Fruit fly (Drosophila melanogaster) whole organism, pupa: ENCODE measurements around the gene tara.

ENCODE experiments used
- CG10348 ChIP-seq: fragments of 200-800 bp; sonication (Bioruptor generic); IDR thresholded peaks from 2 replicates; pipeline ENCODE4 v1.3.6; 2022; ENCODE audit warnings: missing biosample characterization, missing genetic modification characterization
- CG12605 ChIP-seq: fragments of 200-800 bp; sonication (Bioruptor generic); IDR thresholded peaks from 2 replicates; pipeline ENCODE4 v1.3.6; 2022; ENCODE audit warnings: missing biosample characterization, missing genetic modification characterization
- CG13204 ChIP-seq: fragments of 200-800 bp; sonication (Bioruptor generic); optimal IDR thresholded peaks from 2 replicates; lab custom pipeline; 2018; ENCODE audit warnings: missing biosample characterization, mild to moderate bottlenecking, missing genetic modification characterization, moderate library complexity
- CG14655 ChIP-seq: fragments of 200-800 bp; sonication (Bioruptor generic); optimal IDR thresholded peaks from 3 replicates; lab custom pipeline; 2017; ENCODE audit warnings: mild to moderate bottlenecking, missing biosample characterization, missing genetic modification reagents, missing genetic modification characterization
- CG15710 ChIP-seq: fragments of 200-800 bp; sonication (Bioruptor generic); optimal IDR thresholded peaks from 2 replicates; lab custom pipeline; 2018; ENCODE audit warnings: missing biosample characterization, mild to moderate bottlenecking, missing genetic modification characterization, moderate library complexity
- CG17806 ChIP-seq: fragments of 200-800 bp; sonication (Bioruptor generic); optimal IDR thresholded peaks from 2 replicates; lab custom pipeline; 2018; ENCODE audit warnings: missing biosample characterization, mild to moderate bottlenecking, missing genetic modification characterization, moderate library complexity
- CG32121 ChIP-seq: fragments of 200-800 bp; sonication (Bioruptor generic); IDR thresholded peaks from 2 replicates; pipeline ENCODE4 v1.3.6; 2022; ENCODE audit warnings: missing biosample characterization, missing genetic modification characterization
- CG34367 ChIP-seq: fragments of 200-800 bp; sonication (Bioruptor generic); optimal IDR thresholded peaks from 2 replicates; lab custom pipeline; 2018; ENCODE audit warnings: missing biosample characterization, mild to moderate bottlenecking, missing genetic modification characterization
- CG4496 ChIP-seq: fragments of 200-800 bp; sonication (Bioruptor generic); IDR thresholded peaks from 3 replicates; pipeline ENCODE4 v1.3.6; 2022; ENCODE audit warnings: missing biosample characterization, missing genetic modification characterization
- CG8159 ChIP-seq: fragments of 200-800 bp; sonication (Bioruptor generic); optimal IDR thresholded peaks from 3 replicates; lab custom pipeline; 2018; ENCODE audit warnings: missing biosample characterization, mild to moderate bottlenecking, missing genetic modification characterization, moderate library complexity
- CG8301 ChIP-seq: fragments of 200-800 bp; sonication (Bioruptor generic); optimal IDR thresholded peaks from 2 replicates; lab custom pipeline; 2018; ENCODE audit warnings: missing biosample characterization, mild to moderate bottlenecking, missing genetic modification characterization
- CG9948 ChIP-seq: fragments of 200-800 bp; sonication (Bioruptor generic); optimal IDR thresholded peaks from 2 replicates; lab custom pipeline; 2018; ENCODE audit warnings: missing biosample characterization, mild to moderate bottlenecking, missing genetic modification characterization, moderate library complexity
- D1 ChIP-seq: fragments of 200-800 bp; sonication (Bioruptor generic); optimal IDR thresholded peaks from 2 replicates; lab custom pipeline; 2018; ENCODE audit warnings: missing biosample characterization, mild to moderate bottlenecking, missing genetic modification characterization, moderate library complexity
- EcR ChIP-seq: fragments of 200-800 bp; sonication (Bioruptor generic); optimal IDR thresholded peaks from 3 replicates; lab custom pipeline; 2019; ENCODE audit warnings: missing biosample characterization, missing genetic modification characterization, mild to moderate bottlenecking, moderate library complexity, missing genetic modification reagents
- Ets98B ChIP-seq: fragments of 200-800 bp; sonication (Bioruptor generic); IDR thresholded peaks from 2 replicates; pipeline ENCODE4 v1.3.6; 2022; ENCODE audit warnings: missing biosample characterization, missing genetic modification characterization
- Pif1A ChIP-seq: fragments of 200-800 bp; sonication (Bioruptor generic); optimal IDR thresholded peaks from 3 replicates; lab custom pipeline; 2016; ENCODE audit warnings: missing biosample characterization, missing genetic modification characterization
- Snoo ChIP-seq: fragments of 200-800 bp; sonication (Bioruptor generic); optimal IDR thresholded peaks from 3 replicates; lab custom pipeline; 2017; ENCODE audit warnings: missing biosample characterization, mild to moderate bottlenecking, missing genetic modification characterization, inconsistent platforms
- fd96Ca ChIP-seq: fragments of 200-800 bp; sonication (Bioruptor generic); IDR thresholded peaks from 3 replicates; pipeline ENCODE4 v1.3.6; 2022; ENCODE audit warnings: missing biosample characterization, missing genetic modification characterization
- gl ChIP-seq: fragments of 200-800 bp; sonication (Bioruptor generic); optimal IDR thresholded peaks from 2 replicates; lab custom pipeline; 2018; ENCODE audit warnings: missing biosample characterization, mild to moderate bottlenecking, missing genetic modification characterization
- rn ChIP-seq: fragments of 200-800 bp; sonication (Bioruptor generic); IDR thresholded peaks from 2 replicates; pipeline ENCODE4 v1.3.6; 2022; ENCODE audit warnings: missing biosample characterization, missing genetic modification characterization

tara gene

DNA sequence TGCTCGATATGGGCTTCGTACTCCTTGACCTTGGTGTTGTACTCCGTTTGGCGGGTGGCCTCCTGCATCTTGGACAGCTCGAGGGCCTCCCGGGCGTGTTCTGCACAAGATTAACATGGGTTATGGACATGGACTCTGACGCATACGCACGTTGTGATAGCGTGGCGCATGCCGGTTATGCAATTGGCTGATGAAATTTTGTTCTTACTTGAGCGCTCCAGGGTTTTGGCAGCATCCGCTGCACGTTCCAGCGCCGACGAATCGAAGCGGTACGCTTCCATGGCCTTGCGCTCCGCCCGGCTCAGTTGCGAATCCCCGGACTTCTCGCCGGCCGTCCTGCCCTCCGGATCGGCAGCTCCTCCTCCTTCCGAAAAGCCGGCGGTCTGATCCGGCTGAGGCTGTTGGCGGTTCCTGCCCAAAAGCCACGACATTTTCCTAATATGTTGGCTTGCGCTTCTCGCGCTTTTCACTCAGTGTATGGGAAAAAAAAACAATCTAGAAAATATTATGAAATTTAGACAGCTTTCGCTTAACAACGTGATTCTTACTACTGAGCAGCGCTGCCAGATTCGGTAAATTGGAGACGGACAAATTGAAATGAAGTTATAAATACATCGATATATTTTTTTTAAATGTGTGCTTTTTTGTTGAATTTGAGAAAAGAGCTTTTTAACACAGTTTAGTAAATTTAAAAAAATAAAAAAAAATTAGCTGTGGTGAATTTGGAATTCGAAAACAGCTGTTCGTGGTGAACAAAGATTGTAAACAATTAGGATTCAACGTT, 38.3 kb downstream of the tara start, which contains the start of the genes bor and asun:
Gene bor, minus strand, starts transcription at position 594 of the 784 bp plus-strand sequence.
Gene asun, plus strand, starts transcription at position 750 of the 784 bp plus-strand sequence.
- TF ChIP-seq EcR (GFP tag; lab: Kevin White, UChicago) = no peak
- peak; percentile 12; the same call in 1 of the 2 replicates for TF ChIP-seq CG12605 (GFP tag; lab: Robert Waterston, UW)
- peak; percentile 29; the same call in 1 of the 3 replicates for TF ChIP-seq CG4496
- TF ChIP-seq, all 21 proteins: peak for 2

DNA sequence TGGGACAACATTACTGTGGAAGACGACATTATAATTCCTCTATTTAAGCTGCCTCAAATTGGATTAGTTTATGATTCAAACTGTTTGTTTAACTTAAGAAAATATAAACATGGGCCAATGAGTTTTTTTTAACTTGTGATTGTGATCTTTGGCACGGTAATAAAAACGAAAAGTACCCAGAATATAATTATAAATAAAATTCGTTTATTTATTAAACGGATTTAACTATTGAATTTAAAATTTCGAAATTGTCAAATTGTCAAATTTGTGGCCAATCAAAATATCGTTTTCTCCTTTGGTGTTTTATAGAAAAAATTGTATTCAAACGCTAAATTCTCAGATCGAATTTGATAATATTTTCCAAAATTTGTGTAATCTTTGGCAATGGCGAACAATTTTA, 41.3 kb downstream of the tara start, which contains the start of gene Mst89B:
Gene Mst89B, plus strand, starts transcription at position 301 of the 400 bp plus-strand sequence.
- TF ChIP-seq Ets98B (no peak), CG8301 (no peak), fd96Ca (GFP tag; lab: Robert Waterston, UW) (no peak), Snoo (tag; lab: Kevin White, UChicago) (no peak), rn (GFP tag; lab: Robert Waterston, UW) (no peak), D1 (tag; lab: Kevin White, UChicago) (no peak)

DNA sequence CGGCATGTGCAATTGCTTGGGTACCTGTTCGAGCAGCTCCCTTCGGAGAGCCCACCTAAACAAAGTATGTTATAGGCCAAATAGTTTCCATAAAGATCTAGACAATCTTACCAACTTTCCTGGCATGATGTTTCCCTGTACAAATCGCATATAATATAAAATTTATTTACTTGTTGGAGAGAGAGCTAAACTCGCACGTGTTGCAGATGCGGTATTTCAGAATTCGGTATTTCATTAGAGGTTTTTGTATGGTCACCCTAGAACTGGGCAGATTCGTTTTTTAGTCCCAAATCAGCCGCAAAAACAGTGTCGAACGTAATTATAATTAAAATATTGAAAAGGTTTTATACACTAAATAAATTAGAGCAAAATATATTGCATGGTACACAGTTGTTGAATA, 46.7 kb downstream of the tara start, which contains the start of the genes Mat89Ba and gish:
Gene Mat89Ba, minus strand, starts transcription at position 231 of the 400 bp plus-strand sequence.
Gene gish, plus strand, starts transcription at position 268 of the 400 bp plus-strand sequence.
- TF ChIP-seq D1 (tag; lab: Kevin White, UChicago) (no peak), CG15710 (no peak), gl (tag; lab: Kevin White, UChicago) (no peak)

DNA sequence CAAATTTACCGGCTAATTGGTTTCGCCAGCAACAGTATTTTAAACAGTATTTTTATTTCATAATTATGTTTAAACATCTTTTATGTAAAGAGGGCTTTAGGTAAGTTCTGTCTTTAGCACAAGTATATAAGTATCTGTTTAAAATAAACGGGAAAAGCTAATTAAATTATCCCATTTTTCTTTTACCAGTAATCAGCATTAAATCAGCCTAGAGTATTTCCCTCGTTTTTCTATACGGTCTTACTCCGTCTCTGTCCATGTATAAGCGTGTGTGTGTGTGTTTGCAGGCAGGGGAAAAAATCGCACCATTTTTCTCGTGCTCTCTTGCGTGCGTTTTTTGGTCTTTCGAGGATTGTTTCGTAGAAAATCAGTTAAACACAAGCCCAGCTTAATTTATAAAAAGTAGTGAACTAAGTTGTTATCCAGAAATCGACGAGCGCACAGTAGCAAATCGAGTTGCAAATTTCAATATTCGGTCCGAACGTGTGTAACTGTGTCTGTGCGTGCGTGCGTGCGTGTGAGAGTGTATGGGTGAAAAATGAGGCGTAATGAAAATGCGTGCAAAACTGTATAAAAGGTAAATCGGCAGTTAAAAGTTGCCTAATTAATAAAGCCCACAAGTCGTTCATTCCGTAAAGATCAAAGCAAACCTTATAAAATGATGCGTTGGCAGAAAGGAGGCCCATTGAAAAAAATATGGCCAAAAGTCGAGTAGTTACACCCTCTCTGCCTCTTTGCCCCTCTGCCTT, 47.5 kb downstream of the tara start:
- TF ChIP-seq Snoo (tag; lab: Kevin White, UChicago) (no peak), CG14655 (GFP tag; lab: Kevin White, UChicago) (no peak), EcR (GFP tag; lab: Kevin White, UChicago) (no peak), D1 (tag; lab: Kevin White, UChicago) (no peak), Ets98B (no peak), gl (tag; lab: Kevin White, UChicago) (no peak), CG15710 (no peak), CG34367 (tag; lab: Kevin White, UChicago) (no peak), CG8159 (tag; lab: Kevin White, UChicago) (no peak), CG10348 (GFP tag; lab: Robert Waterston, UW) (no peak), CG17806 (no peak), fd96Ca (GFP tag; lab: Robert Waterston, UW) (no peak), CG4496 (no peak), Pif1A (GFP tag; lab: Kevin White, UChicago) (no peak), CG32121 (GFP tag; lab: Robert Waterston, UW) (no peak)

DNA sequence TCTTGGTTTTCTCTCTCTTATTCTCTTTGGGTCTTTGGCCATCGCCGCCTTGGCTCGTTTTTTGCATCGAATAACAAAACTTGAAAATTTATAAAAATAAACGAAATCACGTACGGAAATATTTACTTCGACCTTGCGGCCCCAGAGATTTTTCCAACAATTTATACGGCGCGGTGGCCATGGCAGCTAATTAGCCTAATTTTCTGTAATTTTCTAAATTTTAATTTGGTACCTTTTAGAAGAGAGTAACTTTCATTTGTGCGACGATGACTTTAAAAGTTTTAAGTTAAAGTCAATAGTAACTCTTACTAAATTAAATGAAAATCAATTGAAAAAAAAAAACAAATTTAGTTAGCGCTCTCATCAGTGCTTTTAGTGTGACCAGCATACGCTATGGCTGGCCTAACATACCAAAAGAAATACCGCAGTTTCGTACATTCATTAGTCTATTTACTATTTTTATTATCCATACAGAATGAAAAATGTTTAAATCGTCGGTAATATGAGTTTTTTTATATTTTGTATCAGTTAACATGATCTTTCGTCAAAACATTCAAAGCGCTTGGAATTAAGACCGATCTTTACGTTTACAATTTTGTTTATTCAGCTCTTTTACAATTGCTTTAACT, 48.2 kb downstream of the tara start:
- TF ChIP-seq CG12605 (GFP tag; lab: Robert Waterston, UW) (no peak), CG13204 (no peak), CG10348 (GFP tag; lab: Robert Waterston, UW) (no peak), CG4496 (no peak), gl (tag; lab: Kevin White, UChicago) (no peak), CG14655 (GFP tag; lab: Kevin White, UChicago) (no peak), CG8301 (no peak)

DNA sequence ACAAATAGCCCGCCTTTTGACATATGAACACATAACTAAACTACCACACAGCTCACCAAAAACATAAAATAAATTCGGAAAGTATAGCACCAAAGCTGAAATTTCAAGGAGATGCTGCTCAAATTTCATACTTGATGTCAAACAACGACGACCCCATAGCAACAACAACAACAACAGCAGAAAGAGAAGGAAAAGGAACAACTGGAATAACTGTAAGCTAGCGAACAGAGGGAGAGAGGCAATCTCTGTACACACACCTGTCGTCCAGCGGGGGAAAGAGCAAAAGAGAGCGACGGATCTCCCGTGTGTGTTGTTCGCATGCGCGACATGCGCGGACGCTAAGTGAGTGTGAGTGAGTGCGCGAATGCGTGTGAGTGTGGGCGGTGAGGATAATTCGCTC, 49.1 kb downstream of the tara start:
- peak; percentile 62 for TF ChIP-seq EcR (GFP tag; lab: Kevin White, UChicago)
- peak; percentile 20; the same call in 1 of the 3 replicates for TF ChIP-seq CG4496
- TF ChIP-seq fd96Ca (GFP tag; lab: Robert Waterston, UW) = peak; percentile 40; the same call in 1 of the 3 replicates
- no peak for TF ChIP-seq CG34367 (tag; lab: Kevin White, UChicago)
- TF ChIP-seq, all 21 proteins: peak for 3

DNA sequence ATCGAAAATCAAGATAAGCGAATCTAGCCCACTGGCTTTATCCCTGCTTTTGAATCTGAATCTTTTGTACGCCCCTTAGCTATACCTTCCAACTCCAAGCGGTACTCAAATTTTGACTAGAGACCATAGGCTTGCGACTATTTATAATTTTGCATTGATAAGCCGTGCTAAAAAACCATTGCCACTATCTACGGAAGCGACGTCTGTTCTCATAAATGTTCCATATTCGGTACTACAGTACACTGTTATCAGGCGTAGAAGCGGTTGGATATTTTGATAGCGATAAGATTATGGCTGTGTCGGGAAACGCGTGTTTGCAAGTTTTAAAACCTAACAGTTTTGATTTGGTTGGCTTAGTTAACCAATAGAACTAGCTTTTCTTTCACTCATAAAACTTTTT, 49.9 kb downstream of the tara start:
- TF ChIP-seq gl (tag; lab: Kevin White, UChicago) = no peak
- no peak for TF ChIP-seq CG34367 (tag; lab: Kevin White, UChicago)
- TF ChIP-seq CG12605 (GFP tag; lab: Robert Waterston, UW) = no peak
- TF ChIP-seq CG8301 = no peak
- no peak for TF ChIP-seq CG13204
- no peak for TF ChIP-seq CG10348 (GFP tag; lab: Robert Waterston, UW)
- TF ChIP-seq CG9948 (tag; lab: Kevin White, UChicago) = no peak
- TF ChIP-seq D1 (tag; lab: Kevin White, UChicago) = no peak
